Fruit fly (Drosophila melanogaster): ENCODE results near the gene LSm3.

Gene LSm3

dm6 chr3R:24026503-24026902, 30.4 kb downstream of the LSm3 start:
- TF ChIP-seq Hr78 (GFP tag; optimal IDR thresholded peaks at IDR 0.05) (no peak), usp (GFP tag; optimal IDR thresholded peaks at IDR 0.05) (no peak), sage (GFP tag; optimal IDR thresholded peaks at IDR 0.05) (no peak), Vsx2 (GFP tag; optimal IDR thresholded peaks at IDR 0.05; ENCODE audit: partially characterized antibody) (no peak), Dfd (GFP tag; optimal IDR thresholded peaks at IDR 0.05) (no peak), ey (GFP tag; optimal IDR thresholded peaks at IDR 0.05) (no peak), CG32264 (GFP tag; optimal IDR thresholded peaks at IDR 0.05) (no peak), N (GFP tag; optimal IDR thresholded peaks at IDR 0.05) (no peak), Myc (optimal IDR thresholded peaks at IDR 0.05) (no peak), psq (GFP tag; optimal IDR thresholded peaks at IDR 0.05) (no peak), CG9705 (GFP tag; optimal IDR thresholded peaks at IDR 0.05) (no peak), dl (GFP tag; optimal IDR thresholded peaks at IDR 0.05; ENCODE audit: insufficient read depth in 1 of 2, partially characterized antibody in 2 of 2) (no peak), Rel (GFP tag; optimal IDR thresholded peaks at IDR 0.05) (no peak), Rel (tag; optimal IDR thresholded peaks at IDR 0.05) (no peak), Abd-B (GFP tag; optimal IDR thresholded peaks at IDR 0.05) (no peak)

DNA sequence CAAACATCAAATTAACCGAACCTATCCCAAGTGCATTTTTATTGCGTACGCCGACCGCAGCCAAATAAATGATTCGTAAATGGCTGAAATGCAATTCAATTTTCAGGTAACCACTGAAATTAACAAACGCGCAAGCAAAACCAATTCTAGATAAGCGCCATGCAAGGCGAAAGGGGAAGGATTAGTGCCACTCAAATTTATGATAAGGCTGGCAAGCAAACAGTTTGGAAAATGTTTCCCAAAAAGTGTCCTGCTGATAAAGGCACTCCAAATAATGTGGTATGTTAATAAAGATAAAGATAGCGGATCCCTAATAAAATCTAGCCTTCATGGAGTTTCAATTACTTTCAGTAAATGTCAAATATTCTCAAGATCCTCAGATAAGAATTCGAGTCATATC, 31.2 kb downstream of the LSm3 start:
- TF ChIP-seq Hnf4 (GFP tag; optimal IDR thresholded peaks at IDR 0.05) (no peak), Rel (GFP tag; optimal IDR thresholded peaks at IDR 0.05) (no peak), Rel (tag; optimal IDR thresholded peaks at IDR 0.05) (peak; percentile 11)

DNA sequence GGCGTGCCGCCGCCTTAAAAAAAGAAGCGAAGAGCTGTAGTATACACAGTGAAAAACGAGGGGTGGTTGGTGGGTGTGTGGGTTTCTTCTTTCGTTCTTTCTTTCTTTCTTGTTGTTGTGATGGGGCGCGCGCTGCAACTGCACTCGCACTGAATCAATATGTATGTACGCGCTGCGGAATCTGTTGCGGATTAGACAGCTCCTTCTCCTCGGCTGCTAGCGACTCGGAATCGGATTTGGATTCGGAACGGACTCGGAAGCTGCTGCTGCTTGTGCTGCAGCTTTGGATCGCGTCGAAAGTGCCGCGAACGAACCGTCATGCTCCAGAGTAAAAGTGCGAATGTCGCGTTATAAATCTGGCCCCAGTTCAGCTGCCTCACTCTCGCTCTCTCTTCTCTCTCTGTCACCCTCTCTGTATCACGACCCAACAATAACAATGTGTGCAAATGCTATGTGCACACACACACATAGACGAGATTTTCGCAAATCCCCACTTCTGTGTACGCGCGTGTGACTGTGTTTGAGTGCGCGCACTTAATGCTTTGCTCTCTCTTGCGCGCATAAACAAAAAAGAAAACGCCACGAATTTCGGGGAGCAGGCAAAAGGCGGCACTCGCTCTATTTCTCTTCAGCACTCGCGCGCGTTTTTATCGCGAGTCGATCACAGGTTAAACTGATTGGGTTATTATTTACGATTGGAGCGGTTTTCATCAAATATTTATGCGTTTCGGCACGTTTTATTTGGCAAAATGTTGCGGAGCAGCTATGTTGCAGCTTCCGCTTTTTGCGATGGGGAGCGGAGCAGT, 35.2 kb downstream of the LSm3 start:
- no peak for TF ChIP-seq pan (optimal IDR thresholded peaks at IDR 0.05)
- TF ChIP-seq Abd-B (GFP tag; optimal IDR thresholded peaks at IDR 0.05), result no peak
- TF ChIP-seq N (GFP tag; optimal IDR thresholded peaks at IDR 0.05), result peak; percentile 4
- no peak for TF ChIP-seq CG32264 (GFP tag; optimal IDR thresholded peaks at IDR 0.05)
- no peak for TF ChIP-seq Myc (optimal IDR thresholded peaks at IDR 0.05)
- TF ChIP-seq psq (GFP tag; optimal IDR thresholded peaks at IDR 0.05), result peak; percentile 43
- no peak for TF ChIP-seq rgr (GFP tag; optimal IDR thresholded peaks at IDR 0.05)
- TF ChIP-seq tai (GFP tag; optimal IDR thresholded peaks at IDR 0.05), result no peak
- TF ChIP-seq OdsH (GFP tag; optimal IDR thresholded peaks at IDR 0.05), result peak; percentile 10
- TF ChIP-seq usp (GFP tag; optimal IDR thresholded peaks at IDR 0.05), result no peak
- TF ChIP-seq Dif (GFP tag; optimal IDR thresholded peaks at IDR 0.05; ENCODE audit: partially characterized antibody), result peak; percentile 90
- no peak for TF ChIP-seq Hr78 (GFP tag; optimal IDR thresholded peaks at IDR 0.05)
- TF ChIP-seq GATAd (GFP tag; optimal IDR thresholded peaks at IDR 0.05), result no peak
- no peak for TF ChIP-seq sv (GFP tag; optimal IDR thresholded peaks at IDR 0.05)
- TF ChIP-seq Rel (GFP tag; optimal IDR thresholded peaks at IDR 0.05), result no peak
- TF ChIP-seq Rel (tag; optimal IDR thresholded peaks at IDR 0.05), result peak; percentile 89
- TF ChIP-seq br (GFP tag; optimal IDR thresholded peaks at IDR 0.05), result peak; percentile 15
- no peak for TF ChIP-seq CrebA (GFP tag; optimal IDR thresholded peaks at IDR 0.05; ENCODE audit: borderline replicate concordance)
- peak; percentile 64 for TF ChIP-seq h (GFP tag; optimal IDR thresholded peaks at IDR 0.05)
- no peak for TF ChIP-seq Jra (GFP tag; optimal IDR thresholded peaks at IDR 0.05)
- TF ChIP-seq Vsx2 (GFP tag; optimal IDR thresholded peaks at IDR 0.05; ENCODE audit: partially characterized antibody), result no peak
- peak; percentile 65 for TF ChIP-seq Hr83 (GFP tag; optimal IDR thresholded peaks at IDR 0.05; ENCODE audit: poor library complexity, severe bottlenecking)
- no peak for TF ChIP-seq CG9705 (GFP tag; optimal IDR thresholded peaks at IDR 0.05)
- peak in 1 of 2 experiments; percentile 64 for TF ChIP-seq dl (GFP tag; optimal IDR thresholded peaks at IDR 0.05; ENCODE audit: insufficient read depth in 1 of 2, partially characterized antibody in 2 of 2)
- no peak for TF ChIP-seq HLH106 (tag; optimal IDR thresholded peaks at IDR 0.05)
- no peak for TF ChIP-seq Hnf4 (GFP tag; optimal IDR thresholded peaks at IDR 0.05)
- TF ChIP-seq foxo (GFP tag; optimal IDR thresholded peaks at IDR 0.05), result peak in 1 of 2 experiments; percentile 40
- no peak for TF ChIP-seq Dfd (GFP tag; optimal IDR thresholded peaks at IDR 0.05)
- no peak for TF ChIP-seq sage (GFP tag; optimal IDR thresholded peaks at IDR 0.05)
- no peak for TF ChIP-seq dsf (GFP tag; optimal IDR thresholded peaks at IDR 0.05; ENCODE audit: borderline replicate concordance)
- TF ChIP-seq fru (GFP tag; optimal IDR thresholded peaks at IDR 0.05), result peak; percentile 29
- TF ChIP-seq lola (GFP tag; optimal IDR thresholded peaks at IDR 0.05), result no peak
- peak; percentile 6 for TF ChIP-seq woc (GFP tag; optimal IDR thresholded peaks at IDR 0.05)
- TF ChIP-seq jim (GFP tag; optimal IDR thresholded peaks at IDR 0.05), result no peak
- TF ChIP-seq ey (GFP tag; optimal IDR thresholded peaks at IDR 0.05), result no peak
- no peak for TF ChIP-seq brk (GFP tag; optimal IDR thresholded peaks at IDR 0.05)
- TF ChIP-seq Sp1 (GFP tag; optimal IDR thresholded peaks at IDR 0.05), result peak; percentile 46
- TF ChIP-seq dmrt93B (GFP tag; optimal IDR thresholded peaks at IDR 0.05), result no peak
- no peak for TF ChIP-seq Mio (GFP tag; optimal IDR thresholded peaks at IDR 0.05)

Measured in whole organism, wandering third instar larva.